Worm (Caenorhabditis elegans): Measurements from ENCODE around the gene coh-3.

Gene coh-3

ce11 chrV:14457070-14457469 is at the start of gene coh-3:
Gene coh-3 (plus strand): TSS chrV:14457422.
- TF ChIP-seq T22C8.4 (GFP tag; IDR thresholded peaks at IDR 0.05) (no peak), ref-1 (GFP tag; conservative IDR thresholded peaks at IDR 0.05) (no peak), flt-1 (GFP tag; IDR thresholded peaks at IDR 0.05) (no peak)

ce11 chrV:14408774-14409173 is 48.4 kb upstream of the coh-3 start, which contains the start of gene gnrr-2:
Gene gnrr-2 (plus strand): TSS chrV:14409074.
- no peak for TF ChIP-seq cog-1 (tag; optimal IDR thresholded peaks at IDR 0.05)
- TF ChIP-seq ztf-23 (GFP tag; IDR thresholded peaks at IDR 0.05) = no peak
- TF ChIP-seq ztf-29 (GFP tag; IDR thresholded peaks at IDR 0.05) = no peak
- TF ChIP-seq ref-1 (GFP tag; conservative IDR thresholded peaks at IDR 0.05) = no peak
- no peak for TF ChIP-seq flt-1 (GFP tag; IDR thresholded peaks at IDR 0.05)
- no peak for TF ChIP-seq med-1 (GFP tag; optimal IDR thresholded peaks at IDR 0.05; ENCODE audit: insufficient read depth)
- TF ChIP-seq tab-1 (GFP tag; IDR thresholded peaks at IDR 0.05) = no peak
- no peak for TF ChIP-seq klf-2 (GFP tag; conservative IDR thresholded peaks at IDR 0.05)

- TF ChIP-seq med-1 (GFP tag; optimal IDR thresholded peaks at IDR 0.05; ENCODE audit: insufficient read depth) (no peak), tab-1 (GFP tag; IDR thresholded peaks at IDR 0.05) (no peak), ztf-29 (GFP tag; IDR thresholded peaks at IDR 0.05) (no peak), ref-1 (GFP tag; conservative IDR thresholded peaks at IDR 0.05) (no peak), cog-1 (tag; optimal IDR thresholded peaks at IDR 0.05) (no peak), flt-1 (GFP tag; IDR thresholded peaks at IDR 0.05) (no peak), ztf-23 (GFP tag; IDR thresholded peaks at IDR 0.05) (no peak), klf-2 (GFP tag; conservative IDR thresholded peaks at IDR 0.05) (no peak)
These were observed 47.3 kb upstream of the coh-3 start for ce11 chrV:14409905-14410304.

- TF ChIP-seq flt-1 (GFP tag; IDR thresholded peaks at IDR 0.05) = no peak
- no peak for TF ChIP-seq klf-2 (GFP tag; conservative IDR thresholded peaks at IDR 0.05)
- TF ChIP-seq ref-1 (GFP tag; conservative IDR thresholded peaks at IDR 0.05) = no peak
- TF ChIP-seq ztf-23 (GFP tag; IDR thresholded peaks at IDR 0.05) = no peak
- no peak for TF ChIP-seq tab-1 (GFP tag; IDR thresholded peaks at IDR 0.05)
- no peak for TF ChIP-seq T22C8.4 (GFP tag; IDR thresholded peaks at IDR 0.05)
- TF ChIP-seq med-1 (GFP tag; optimal IDR thresholded peaks at IDR 0.05; ENCODE audit: insufficient read depth) = no peak
These were observed 45.2 kb upstream of the coh-3 start for ce11 chrV:14411989-14412388.

- TF ChIP-seq cog-1 (tag; optimal IDR thresholded peaks at IDR 0.05) (no peak), med-1 (GFP tag; optimal IDR thresholded peaks at IDR 0.05; ENCODE audit: insufficient read depth) (no peak), ztf-23 (GFP tag; IDR thresholded peaks at IDR 0.05) (no peak), flt-1 (GFP tag; IDR thresholded peaks at IDR 0.05) (no peak), tab-1 (GFP tag; IDR thresholded peaks at IDR 0.05) (no peak), ref-1 (GFP tag; conservative IDR thresholded peaks at IDR 0.05) (no peak), T22C8.4 (GFP tag; IDR thresholded peaks at IDR 0.05) (no peak), klf-2 (GFP tag; conservative IDR thresholded peaks at IDR 0.05) (no peak), ztf-29 (GFP tag; IDR thresholded peaks at IDR 0.05) (no peak)
These were observed 43.2 kb upstream of the coh-3 start for ce11 chrV:14414032-14414431.

- no peak for TF ChIP-seq T22C8.4 (GFP tag; IDR thresholded peaks at IDR 0.05)
- TF ChIP-seq tab-1 (GFP tag; IDR thresholded peaks at IDR 0.05) = no peak
- TF ChIP-seq flt-1 (GFP tag; IDR thresholded peaks at IDR 0.05) = no peak
These were observed 42.2 kb upstream of the coh-3 start, which contains the start of the genes nxf-1 and C15H11.11 for ce11 chrV:14414964-14415564. Gene nxf-1 (minus strand): TSS chrV:14415014. Gene C15H11.11 (plus strand): TSS chrV:14415499.

ce11 chrV:14417735-14418134 is 39.5 kb upstream of the coh-3 start, which contains the start of the genes nxf-2 and set-31:
Gene nxf-2 (minus strand): TSS chrV:14417835.
Gene set-31 (plus strand): TSS chrV:14417903.
- TF ChIP-seq cog-1 (tag; optimal IDR thresholded peaks at IDR 0.05) (no peak), ztf-23 (GFP tag; IDR thresholded peaks at IDR 0.05) (no peak), ref-1 (GFP tag; conservative IDR thresholded peaks at IDR 0.05) (no peak), flt-1 (GFP tag; IDR thresholded peaks at IDR 0.05) (no peak), tab-1 (GFP tag; IDR thresholded peaks at IDR 0.05) (no peak)

- TF ChIP-seq ztf-29 (GFP tag; IDR thresholded peaks at IDR 0.05) (no peak), tab-1 (GFP tag; IDR thresholded peaks at IDR 0.05) (no peak), flt-1 (GFP tag; IDR thresholded peaks at IDR 0.05) (no peak), T22C8.4 (GFP tag; IDR thresholded peaks at IDR 0.05) (no peak), klf-2 (GFP tag; conservative IDR thresholded peaks at IDR 0.05) (no peak), ref-1 (GFP tag; conservative IDR thresholded peaks at IDR 0.05) (no peak), ztf-23 (GFP tag; IDR thresholded peaks at IDR 0.05) (no peak), cog-1 (tag; optimal IDR thresholded peaks at IDR 0.05) (no peak), med-1 (GFP tag; optimal IDR thresholded peaks at IDR 0.05; ENCODE audit: insufficient read depth) (no peak)
These were observed 37.4 kb upstream of the coh-3 start for ce11 chrV:14419855-14420254.

ce11 chrV:14421325-14421724 is 35.9 kb upstream of the coh-3 start, which contains the start of gene dhs-22:
Gene dhs-22 (minus strand): TSS chrV:14421440.
- TF ChIP-seq flt-1 (GFP tag; IDR thresholded peaks at IDR 0.05) (no peak), klf-2 (GFP tag; conservative IDR thresholded peaks at IDR 0.05) (no peak), ztf-29 (GFP tag; IDR thresholded peaks at IDR 0.05) (no peak), med-1 (GFP tag; optimal IDR thresholded peaks at IDR 0.05; ENCODE audit: insufficient read depth) (no peak)

- TF ChIP-seq T22C8.4 (GFP tag; IDR thresholded peaks at IDR 0.05) = no peak
- TF ChIP-seq flt-1 (GFP tag; IDR thresholded peaks at IDR 0.05) = no peak
- no peak for TF ChIP-seq klf-2 (GFP tag; conservative IDR thresholded peaks at IDR 0.05)
- no peak for TF ChIP-seq tab-1 (GFP tag; IDR thresholded peaks at IDR 0.05)
- TF ChIP-seq ztf-23 (GFP tag; IDR thresholded peaks at IDR 0.05) = no peak
These were observed 34.9 kb upstream of the coh-3 start, which contains the start of gene pas-1 for ce11 chrV:14422317-14422716. Gene pas-1 (minus strand): TSS chrV:14422618.
